Fruit fly (Drosophila melanogaster) whole organism, wandering third instar larva: ENCODE results near the gene CG10089.

Source experiments
- Abd-B ChIP-seq: fragments of >200 bp; optimal IDR thresholded peaks from 2 replicates; lab custom pipeline; 2017; ENCODE audit warnings: missing biosample characterization, missing genetic modification characterization
- CG32264 ChIP-seq: fragments of 200-800 bp; sonication (Bioruptor generic); optimal IDR thresholded peaks from 2 replicates; lab custom pipeline; 2016; ENCODE audit warnings: missing biosample characterization, missing genetic modification characterization
- CG9705 ChIP-seq: fragments of 200-800 bp; sonication (Bioruptor generic); optimal IDR thresholded peaks from 2 replicates; lab custom pipeline; 2018; ENCODE audit warnings: missing biosample characterization, mild to moderate bottlenecking, missing genetic modification characterization
- Dfd ChIP-seq: fragments of >200 bp; optimal IDR thresholded peaks from 2 replicates; lab custom pipeline; 2017; ENCODE audit warnings: missing biosample characterization, missing genetic modification characterization
- Dif ChIP-seq: fragments of 200-275, 200-300 bp; sonication (Bioruptor generic); optimal IDR thresholded peaks from 2 replicates; lab custom pipeline; 2018; ENCODE audit warnings: missing biosample characterization, missing genetic modification characterization; ENCODE audit not compliant: partially characterized antibody
- GATAd ChIP-seq: sonication (Bioruptor generic); optimal IDR thresholded peaks from 2 replicates; lab custom pipeline; 2016; ENCODE audit warnings: missing biosample characterization, missing genetic modification characterization
- HLH106 ChIP-seq: fragments of 200-800 bp; optimal IDR thresholded peaks from 3 replicates; lab custom pipeline; 2019; ENCODE audit warnings: missing biosample characterization, mild to moderate bottlenecking, missing genetic modification characterization, moderate library complexity
- Hnf4 ChIP-seq: fragments of 200-800 bp; sonication (Bioruptor generic); optimal IDR thresholded peaks from 2 replicates; lab custom pipeline; 2016; ENCODE audit warnings: missing biosample characterization, mild to moderate bottlenecking, missing genetic modification characterization
- Hr78 ChIP-seq: fragments of >200 bp; optimal IDR thresholded peaks from 2 replicates; lab custom pipeline; 2017; ENCODE audit warnings: missing biosample characterization, missing genetic modification characterization
- Jra ChIP-seq: sonication (Bioruptor generic); optimal IDR thresholded peaks from 2 replicates; lab custom pipeline; 2016; ENCODE audit warnings: missing biosample characterization, missing genetic modification characterization
- Mio ChIP-seq: sonication (Bioruptor generic); optimal IDR thresholded peaks from 2 replicates; lab custom pipeline; 2016; ENCODE audit warnings: missing biosample characterization, missing genetic modification characterization
- N ChIP-seq: fragments of >200 bp; optimal IDR thresholded peaks from 2 replicates; lab custom pipeline; 2018; ENCODE audit warnings: missing biosample characterization, missing external identifiers, missing genetic modification characterization
- Rel ChIP-seq, 2 experiments: fragments of 200-800 bp; sonication (Bioruptor generic) in 1 of 2; optimal IDR thresholded peaks; 2 replicates in 1 of 2; 3 replicates in 1 of 2; lab custom pipeline; 2016 to 2019; ENCODE audit warnings: mild to moderate bottlenecking in 2 of 2, missing biosample characterization in 2 of 2, missing genetic modification characterization in 2 of 2, moderate library complexity in 1 of 2
- Vsx2 ChIP-seq: fragments of 200-300, 225-300 bp; sonication (Bioruptor generic); optimal IDR thresholded peaks from 2 replicates; lab custom pipeline; 2018; ENCODE audit warnings: missing biosample characterization, missing genetic modification characterization; ENCODE audit not compliant: partially characterized antibody
- brk ChIP-seq: fragments of 200-800 bp; sonication (Bioruptor generic); optimal IDR thresholded peaks from 2 replicates; lab custom pipeline; 2016; ENCODE audit warnings: missing biosample characterization, mild to moderate bottlenecking, missing genetic modification characterization
- dl ChIP-seq, 2 experiments: fragments of 175-275, 200-275 bp in 1 of 2; fragments of 200-275 bp in 1 of 2; sonication (Bioruptor generic); optimal IDR thresholded peaks; lab custom pipeline; 2018; ENCODE audit warnings: mild to moderate bottlenecking in 2 of 2, missing biosample characterization in 2 of 2, missing genetic modification characterization in 2 of 2, moderate library complexity in 2 of 2; ENCODE audit not compliant: partially characterized antibody in 2 of 2, insufficient read depth in 1 of 2
- dmrt93B ChIP-seq: fragments of 200-800 bp; sonication (Bioruptor generic); optimal IDR thresholded peaks from 2 replicates; lab custom pipeline; 2018; ENCODE audit warnings: missing biosample characterization, mild to moderate bottlenecking, missing genetic modification characterization
- dsf ChIP-seq: sonication (Bioruptor generic); optimal IDR thresholded peaks from 2 replicates; lab custom pipeline; 2016; ENCODE audit warnings: missing biosample characterization, missing genetic modification characterization, borderline replicate concordance
- ey ChIP-seq: fragments of 200-800 bp; sonication (Bioruptor generic); optimal IDR thresholded peaks from 2 replicates; lab custom pipeline; 2016; ENCODE audit warnings: missing biosample characterization, missing genetic modification characterization
- foxo ChIP-seq, 2 experiments: fragments of 200-800 bp; sonication (Bioruptor generic); optimal IDR thresholded peaks; 2 replicates in 1 of 2; 3 replicates in 1 of 2; lab custom pipeline; 2016 to 2017; ENCODE audit warnings: missing biosample characterization in 2 of 2, missing genetic modification characterization in 2 of 2
- fru ChIP-seq: fragments of 200-800 bp; sonication (Bioruptor generic); optimal IDR thresholded peaks from 3 replicates; lab custom pipeline; 2016; ENCODE audit warnings: missing biosample characterization, mild to moderate bottlenecking, missing genetic modification characterization
- h ChIP-seq: fragments of 200-800 bp; sonication (Bioruptor generic); optimal IDR thresholded peaks from 3 replicates; lab custom pipeline; 2016; ENCODE audit warnings: missing biosample characterization, mild to moderate bottlenecking, missing genetic modification characterization
- jim ChIP-seq: fragments of 175-275, 200-325 bp; sonication (Bioruptor generic); optimal IDR thresholded peaks from 2 replicates; lab custom pipeline; 2016; ENCODE audit warnings: missing biosample characterization, mild to moderate bottlenecking, missing genetic modification characterization
- lola ChIP-seq: fragments of >200 bp; optimal IDR thresholded peaks from 2 replicates; lab custom pipeline; 2017; ENCODE audit warnings: missing biosample characterization, missing genetic modification characterization
- pan ChIP-seq: fragments of >200 bp; optimal IDR thresholded peaks from 2 replicates; lab custom pipeline; 2017
- psq ChIP-seq: fragments of 200-800 bp; sonication (Bioruptor generic); optimal IDR thresholded peaks from 3 replicates; lab custom pipeline; 2017; ENCODE audit warnings: missing biosample characterization, mild to moderate bottlenecking, missing genetic modification characterization, moderate library complexity
- rgr ChIP-seq: fragments of 200-800 bp; sonication (Bioruptor generic); optimal IDR thresholded peaks from 3 replicates; lab custom pipeline; 2016; ENCODE audit warnings: missing biosample characterization, mild to moderate bottlenecking, missing genetic modification characterization
- sage ChIP-seq: fragments of 200-800 bp; sonication (Bioruptor generic); optimal IDR thresholded peaks from 2 replicates; lab custom pipeline; 2016; ENCODE audit warnings: missing biosample characterization, mild to moderate bottlenecking, missing genetic modification characterization
- sv ChIP-seq: fragments of 200-800 bp; sonication (Bioruptor generic); optimal IDR thresholded peaks from 3 replicates; lab custom pipeline; 2016; ENCODE audit warnings: missing biosample characterization, missing genetic modification characterization
- tai ChIP-seq: sonication (Bioruptor generic); optimal IDR thresholded peaks from 2 replicates; lab custom pipeline; 2016; ENCODE audit warnings: missing biosample characterization, missing genetic modification characterization
- usp ChIP-seq: fragments of >200 bp; optimal IDR thresholded peaks from 2 replicates; lab custom pipeline; 2017; ENCODE audit warnings: missing biosample characterization, missing genetic modification characterization
- woc ChIP-seq: sonication (Bioruptor generic); optimal IDR thresholded peaks from 2 replicates; lab custom pipeline; 2016; ENCODE audit warnings: missing biosample characterization, mild to moderate bottlenecking, missing genetic modification characterization

CG10089 gene

DNA sequence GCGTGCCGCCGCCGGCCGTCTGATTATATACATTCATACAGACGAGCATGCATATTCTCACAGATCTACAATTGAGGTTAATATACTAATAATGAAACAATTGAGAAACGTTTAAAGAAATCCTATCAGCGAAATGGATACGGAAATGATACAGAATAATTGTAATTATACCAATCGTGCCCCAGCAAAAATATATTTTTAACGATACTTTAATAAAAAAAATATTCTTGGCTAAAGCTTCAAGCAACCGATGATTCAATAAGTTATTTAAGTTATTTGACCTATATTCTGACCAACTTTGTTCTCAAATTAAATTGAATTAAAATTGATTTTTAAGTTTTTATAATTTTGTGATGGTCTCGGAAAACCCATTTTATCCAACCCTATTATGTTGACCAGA is 1.5 kb upstream of the CG10089 start:
- TF ChIP-seq Vsx2 (no peak), CG9705 (GFP tag; lab: Kevin White, UChicago) (no peak), brk (GFP tag; lab: Kevin White, UChicago) (no peak), dl (GFP tag; optimal IDR thresholded peaks at IDR 0.05; lab: Kevin White, UChicago; ENCODE audit: insufficient read depth in 1 of 2, partially characterized antibody in 2 of 2) (no peak), woc (GFP tag; lab: Kevin White, UChicago) (no peak), sage (GFP tag; lab: Kevin White, UChicago) (no peak), usp (GFP tag; lab: Kevin White, UChicago) (no peak), Mio (GFP tag; lab: Kevin White, UChicago) (no peak), Abd-B (GFP tag; lab: Kevin White, UChicago) (no peak), dsf (no peak), Dfd (GFP tag; lab: Kevin White, UChicago) (no peak), CG32264 (GFP tag; lab: Kevin White, UChicago) (no peak), Hnf4 (no peak), jim (GFP tag; lab: Kevin White, UChicago) (no peak), lola (GFP tag; lab: Kevin White, UChicago) (no peak), sv (no peak), Jra (no peak), Rel (GFP tag; optimal IDR thresholded peaks at IDR 0.05; lab: Kevin White, UChicago) (no peak), Rel (tag; optimal IDR thresholded peaks at IDR 0.05; lab: Kevin White, UChicago) (no peak), HLH106 (tag; lab: Kevin White, UChicago) (no peak)
- TF ChIP-seq, all 38 proteins: peak for 0

DNA sequence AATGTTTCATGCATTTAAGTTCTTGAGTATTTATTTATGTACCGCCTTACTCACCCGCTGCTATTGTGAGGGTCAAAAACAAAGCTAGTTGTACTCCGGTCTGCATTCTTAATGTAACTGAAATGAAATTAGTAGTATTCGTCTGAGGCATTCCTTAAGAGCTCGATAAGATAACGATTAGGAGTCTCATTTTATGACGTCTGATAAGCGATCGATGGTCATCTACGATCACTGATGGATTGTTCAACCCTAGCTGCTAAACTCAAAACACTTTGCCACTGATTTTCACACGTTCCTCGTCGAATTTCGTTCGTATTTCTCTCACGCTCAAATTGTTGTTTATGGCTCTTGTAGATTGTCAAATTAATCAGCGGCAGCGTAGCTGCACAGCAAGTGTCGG is 17.5 kb downstream of the CG10089 start, which contains the start of gene CG10116:
CG10116 (minus strand) TSS at position 106 of the 400 bp plus-strand sequence.
- TF ChIP-seq sv: no peak
- no peak for TF ChIP-seq brk (GFP tag; lab: Kevin White, UChicago)
- no peak for TF ChIP-seq Hnf4
- TF ChIP-seq lola (GFP tag; lab: Kevin White, UChicago): no peak
- TF ChIP-seq Hr78 (GFP tag; lab: Kevin White, UChicago): no peak
- TF ChIP-seq dsf: no peak
- no peak for TF ChIP-seq rgr (GFP tag; lab: Kevin White, UChicago)
- no peak for TF ChIP-seq sage (GFP tag; lab: Kevin White, UChicago)
- no peak for TF ChIP-seq Dfd (GFP tag; lab: Kevin White, UChicago)
- no peak for TF ChIP-seq usp (GFP tag; lab: Kevin White, UChicago)
- no peak for TF ChIP-seq tai (GFP tag; lab: Kevin White, UChicago)
- TF ChIP-seq CG32264 (GFP tag; lab: Kevin White, UChicago): no peak
- no peak for TF ChIP-seq jim (GFP tag; lab: Kevin White, UChicago)
- no peak for TF ChIP-seq foxo (GFP tag; optimal IDR thresholded peaks at IDR 0.05; lab: Kevin White, UChicago)
- TF ChIP-seq Jra: no peak
- TF ChIP-seq pan: no peak
- no peak for TF ChIP-seq dmrt93B

DNA sequence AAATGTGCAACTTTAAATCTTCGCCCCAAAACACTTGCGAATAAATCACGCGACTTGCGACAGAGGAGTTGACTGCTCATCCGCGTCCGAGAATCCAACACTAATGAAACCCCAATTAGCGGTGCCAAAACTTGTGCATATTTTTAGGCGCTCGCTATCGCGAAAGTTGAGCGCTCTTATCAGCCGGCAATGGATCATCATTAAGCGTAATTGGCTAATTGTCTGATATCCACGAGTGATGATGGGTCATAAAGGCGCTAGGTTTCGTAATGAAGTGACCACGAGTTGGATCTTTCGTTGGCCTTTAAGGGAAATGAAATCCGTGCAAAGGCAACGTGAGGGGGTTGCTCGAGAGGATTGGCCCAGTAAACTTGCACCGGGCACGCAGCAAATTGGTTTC is 19.8 kb downstream of the CG10089 start:
- TF ChIP-seq psq (GFP tag; lab: Kevin White, UChicago): no peak
- peak; percentile 10 for TF ChIP-seq N (GFP tag; lab: Kevin White, UChicago)
- TF ChIP-seq Vsx2: peak; percentile 23
- TF ChIP-seq, all 38 proteins: peak for 2

DNA sequence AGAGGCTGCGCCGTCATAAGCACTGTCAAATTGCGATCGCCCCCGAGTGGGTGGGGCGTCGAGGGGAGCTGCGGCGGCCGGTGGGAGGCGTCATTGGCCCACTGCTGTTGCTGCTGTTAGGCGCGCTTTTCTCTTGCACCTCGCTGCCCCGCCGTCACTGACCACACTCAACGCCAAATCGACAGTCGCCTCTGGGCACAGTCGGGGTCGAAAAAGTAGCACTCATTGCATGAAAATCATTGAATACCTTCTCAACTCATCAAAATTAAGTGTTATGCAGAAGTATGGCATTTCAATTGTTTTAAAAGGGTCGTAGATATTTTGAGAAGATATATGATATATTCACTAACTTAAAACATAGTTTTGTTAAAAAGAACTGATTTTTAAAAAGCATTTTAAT is 22.3 kb downstream of the CG10089 start:
- TF ChIP-seq brk (GFP tag; lab: Kevin White, UChicago): no peak
- no peak for TF ChIP-seq pan
- TF ChIP-seq woc (GFP tag; lab: Kevin White, UChicago): no peak
- no peak for TF ChIP-seq jim (GFP tag; lab: Kevin White, UChicago)
- no peak for TF ChIP-seq ey
- no peak for TF ChIP-seq Dif (GFP tag; lab: Kevin White, UChicago)
- TF ChIP-seq, all 38 proteins: peak for 0

DNA sequence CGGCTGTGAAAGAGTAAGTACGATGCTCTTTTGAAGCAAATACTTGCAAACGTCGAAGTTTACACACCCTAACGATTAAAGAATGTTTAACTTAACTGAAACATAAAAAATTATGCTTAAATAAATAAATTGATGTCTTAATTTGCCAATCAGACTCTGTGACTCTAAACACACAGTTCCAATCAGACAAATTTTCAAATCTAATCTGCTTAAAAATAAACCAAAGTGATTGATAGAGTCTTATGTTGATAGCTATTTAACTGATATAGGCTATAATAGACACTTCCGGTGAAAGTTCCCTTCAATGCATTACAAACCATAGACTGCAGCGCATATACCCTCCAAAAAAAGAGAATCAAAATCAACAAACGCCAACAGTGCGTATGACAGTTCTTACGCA is 23.0 kb downstream of the CG10089 start:
- TF ChIP-seq fru (GFP tag; lab: Kevin White, UChicago) (no peak), h (GFP tag; lab: Kevin White, UChicago) (no peak), jim (GFP tag; lab: Kevin White, UChicago) (no peak), GATAd (GFP tag; lab: Kevin White, UChicago) (no peak)
- TF ChIP-seq, all 38 proteins: peak for 0
